Fruit fly (Drosophila melanogaster) whole organism, embryonic: ENCODE measurements around the gene bero.

Experiments
- Abd-B ChIP-seq: fragments of 200-800 bp; sonication (Bioruptor generic); optimal IDR thresholded peaks from 2 replicates; lab custom pipeline; 2018; ENCODE audit warnings: missing biosample characterization, mild to moderate bottlenecking, missing genetic modification characterization, moderate library complexity
- Aef1 ChIP-seq: fragments of 200-800 bp; sonication (Bioruptor generic); IDR thresholded peaks from 3 replicates; pipeline ENCODE4 v1.3.6; 2022; ENCODE audit warnings: missing biosample characterization, missing genetic modification characterization
- CG10274 ChIP-seq: fragments of 200-800 bp; sonication (Bioruptor generic); optimal IDR thresholded peaks from 3 replicates; lab custom pipeline; 2017; ENCODE audit warnings: missing biosample characterization, mild to moderate bottlenecking, missing genetic modification characterization
- CG10431 ChIP-seq: fragments of 200-800 bp; sonication (Bioruptor generic); optimal IDR thresholded peaks from 3 replicates; lab custom pipeline; 2018; ENCODE audit warnings: missing biosample characterization, mild to moderate bottlenecking, missing genetic modification characterization
- CG10979 ChIP-seq: fragments of 200-800 bp; sonication (Bioruptor generic); optimal IDR thresholded peaks from 2 replicates; lab custom pipeline; 2018; ENCODE audit warnings: missing biosample characterization, mild to moderate bottlenecking, missing genetic modification characterization, moderate library complexity
- CG12659 ChIP-seq: fragments of 200-800 bp; sonication (Bioruptor generic); optimal IDR thresholded peaks from 3 replicates; lab custom pipeline; 2017; ENCODE audit warnings: mild to moderate bottlenecking, missing biosample characterization, missing genetic modification reagents, missing genetic modification characterization
- CG12769 ChIP-seq: fragments of 200-800 bp; sonication (Bioruptor generic); optimal IDR thresholded peaks from 2 replicates; lab custom pipeline; 2019; ENCODE audit warnings: missing biosample characterization, mild to moderate bottlenecking, missing genetic modification characterization, moderate library complexity
- CG14441 ChIP-seq: fragments of 200-800 bp; sonication (Bioruptor generic); IDR thresholded peaks from 2 replicates; pipeline ENCODE4 v1.3.6; 2022; ENCODE audit warnings: missing biosample characterization, missing genetic modification characterization
- CG14860 ChIP-seq: fragments of 200-800 bp; sonication (Bioruptor generic); IDR thresholded peaks from 3 replicates; pipeline ENCODE4 v1.3.6; 2022; ENCODE audit warnings: missing biosample characterization, missing genetic modification characterization; ENCODE audit not compliant: partially characterized antibody
- CG1602 ChIP-seq: fragments of 200-800 bp; sonication (Bioruptor generic); optimal IDR thresholded peaks from 3 replicates; lab custom pipeline; 2016; ENCODE audit warnings: missing biosample characterization, missing genetic modification characterization
- CG18476 ChIP-seq: fragments of 200-800 bp; sonication (Bioruptor generic); optimal IDR thresholded peaks from 2 replicates; lab custom pipeline; 2016; ENCODE audit warnings: missing biosample characterization, mild to moderate bottlenecking, missing genetic modification characterization
- CG18619 ChIP-seq: fragments of 200-800 bp; sonication (Bioruptor generic); optimal IDR thresholded peaks from 3 replicates; lab custom pipeline; 2017; ENCODE audit warnings: missing biosample characterization, mild to moderate bottlenecking, missing genetic modification characterization
- CG31365 ChIP-seq: fragments of 200-800 bp; sonication (Bioruptor generic); optimal IDR thresholded peaks from 2 replicates; lab custom pipeline; 2018; ENCODE audit warnings: missing biosample characterization, mild to moderate bottlenecking, missing genetic modification characterization
- CG32767 ChIP-seq: fragments of 200-800 bp; sonication (Bioruptor generic); IDR thresholded peaks from 2 replicates; pipeline ENCODE4 v1.3.6; 2022; ENCODE audit warnings: missing biosample characterization, missing genetic modification characterization
- CG4617 ChIP-seq: fragments of 200-800 bp; sonication (Bioruptor generic); optimal IDR thresholded peaks from 3 replicates; lab custom pipeline; 2016; ENCODE audit warnings: missing biosample characterization, missing genetic modification characterization, borderline replicate concordance
- CG6791 ChIP-seq: fragments of 200-800 bp; sonication (Bioruptor generic); IDR thresholded peaks from 3 replicates; pipeline ENCODE4 v1.3.6; 2022; ENCODE audit warnings: missing biosample characterization, missing genetic modification characterization; ENCODE audit not compliant: partially characterized antibody
- CG6813 ChIP-seq: fragments of 200-800 bp; sonication (Bioruptor generic); optimal IDR thresholded peaks from 2 replicates; lab custom pipeline; 2017; ENCODE audit warnings: missing biosample characterization, missing genetic modification characterization, mild to moderate bottlenecking, moderate library complexity, missing genetic modification reagents
- CG7786 ChIP-seq: fragments of 200-800 bp; sonication (Bioruptor generic); optimal IDR thresholded peaks from 2 replicates; lab custom pipeline; 2016; ENCODE audit warnings: missing biosample characterization, missing genetic modification characterization
- CG8290 ChIP-seq, 3 experiments: fragments of 200-800 bp; sonication (Bioruptor generic); optimal IDR thresholded peaks; 2 replicates each; lab custom pipeline; 2016 to 2019; ENCODE audit warnings: missing biosample characterization in 3 of 3, missing genetic modification characterization in 3 of 3, mild to moderate bottlenecking in 2 of 3, moderate library complexity in 1 of 3
- CG9437 ChIP-seq: fragments of 200-800 bp; sonication (Bioruptor generic); optimal IDR thresholded peaks from 2 replicates; lab custom pipeline; 2018; ENCODE audit warnings: missing biosample characterization, mild to moderate bottlenecking, missing genetic modification characterization
- CG9817 ChIP-seq: fragments of 200-800 bp; sonication (Bioruptor generic); optimal IDR thresholded peaks from 2 replicates; lab custom pipeline; 2018; ENCODE audit warnings: missing biosample characterization, mild to moderate bottlenecking, missing genetic modification characterization, moderate library complexity
- CG9876 ChIP-seq: fragments of 200-800 bp; sonication (Bioruptor generic); optimal IDR thresholded peaks from 2 replicates; lab custom pipeline; 2016; ENCODE audit warnings: missing biosample characterization, missing genetic modification characterization
- CTCF ChIP-seq: fragments of 200-800 bp; sonication (Bioruptor generic); optimal IDR thresholded peaks from 2 replicates; lab custom pipeline; 2017; ENCODE audit warnings: missing biosample characterization, mild to moderate bottlenecking, missing genetic modification characterization, moderate library complexity
- Camta ChIP-seq: fragments of 200-800 bp; sonication (Bioruptor generic); optimal IDR thresholded peaks from 2 replicates; lab custom pipeline; 2016; ENCODE audit warnings: missing biosample characterization, missing genetic modification characterization
- Doc3 ChIP-seq: fragments of 200-800 bp; sonication (Bioruptor generic); IDR thresholded peaks from 3 replicates; pipeline ENCODE4 v1.3.6; 2022; ENCODE audit warnings: missing biosample characterization, missing genetic modification characterization; ENCODE audit not compliant: partially characterized antibody
- E2f1 ChIP-seq: fragments of 200-800 bp; sonication (Bioruptor generic); IDR thresholded peaks from 2 replicates; pipeline ENCODE4 v1.3.6; 2022; ENCODE audit warnings: missing biosample characterization, missing genetic modification characterization
- Gsc ChIP-seq: fragments of 200-800 bp; sonication (Bioruptor generic); IDR thresholded peaks from 2 replicates; pipeline ENCODE4 v1.3.6; 2022; ENCODE audit warnings: missing biosample characterization, missing genetic modification characterization
- HLH4C ChIP-seq: fragments of 200-800 bp; sonication (Bioruptor generic); IDR thresholded peaks from 3 replicates; pipeline ENCODE4 v1.3.6; 2022; ENCODE audit warnings: missing biosample characterization, missing genetic modification characterization; ENCODE audit not compliant: partially characterized antibody
- Hr78 ChIP-seq, 2 experiments: fragments of 200-800 bp in 1 of 2; fragments of >200 bp in 1 of 2; sonication (Bioruptor generic) in 1 of 2; optimal IDR thresholded peaks; 2 replicates each; lab custom pipeline; 2017 to 2019; ENCODE audit warnings: missing biosample characterization in 2 of 2, missing genetic modification characterization in 2 of 2, mild to moderate bottlenecking in 1 of 2, moderate library complexity in 1 of 2
- Scr ChIP-seq: fragments of 200-800 bp; sonication (Bioruptor generic); IDR thresholded peaks from 2 replicates; pipeline ENCODE4 v1.3.6; 2022; ENCODE audit warnings: missing biosample characterization, missing genetic modification characterization; ENCODE audit not compliant: partially characterized antibody
- al ChIP-seq: fragments of 200-800 bp; sonication (Bioruptor generic); IDR thresholded peaks from 2 replicates; pipeline ENCODE4 v1.3.6; 2022; ENCODE audit warnings: missing biosample characterization, missing genetic modification characterization
- bsh ChIP-seq, 2 experiments: fragments of 200-800 bp; sonication (Bioruptor generic); optimal IDR thresholded peaks; 2 replicates each; lab custom pipeline; 2017 to 2018; ENCODE audit warnings: mild to moderate bottlenecking in 2 of 2, missing biosample characterization in 2 of 2, missing genetic modification characterization in 2 of 2, moderate library complexity in 1 of 2
- cato ChIP-seq: fragments of 200-800 bp; sonication (Bioruptor generic); optimal IDR thresholded peaks from 2 replicates; lab custom pipeline; 2016; ENCODE audit warnings: missing biosample characterization, missing genetic modification characterization, borderline replicate concordance
- crol ChIP-seq: fragments of 200-800 bp; sonication (Bioruptor generic); IDR thresholded peaks from 2 replicates; pipeline ENCODE4 v1.3.6; 2022; ENCODE audit warnings: missing biosample characterization, missing genetic modification characterization
- danr ChIP-seq: fragments of 200-800 bp; sonication (Bioruptor generic); IDR thresholded peaks from 2 replicates; pipeline ENCODE4 v1.3.6; 2022; ENCODE audit warnings: missing biosample characterization, missing genetic modification characterization
- fd102C ChIP-seq: fragments of 200-800 bp; sonication (Bioruptor generic); optimal IDR thresholded peaks from 2 replicates; lab custom pipeline; 2018; ENCODE audit warnings: missing biosample characterization, mild to moderate bottlenecking, missing genetic modification characterization, moderate library complexity
- grau ChIP-seq: fragments of 200-800 bp; optimal IDR thresholded peaks from 3 replicates; lab custom pipeline; 2019; ENCODE audit warnings: missing biosample characterization, mild to moderate bottlenecking, missing genetic modification characterization, moderate library complexity
- hbn ChIP-seq: fragments of 200-800 bp; sonication (Bioruptor generic); IDR thresholded peaks from 2 replicates; pipeline ENCODE4 v1.3.6; 2022; ENCODE audit warnings: missing biosample characterization, missing genetic modification characterization; ENCODE audit not compliant: partially characterized antibody
- nau ChIP-seq: fragments of 200-800 bp; sonication (Bioruptor generic); optimal IDR thresholded peaks from 3 replicates; lab custom pipeline; 2017; ENCODE audit warnings: missing biosample characterization, mild to moderate bottlenecking, missing genetic modification characterization, missing genetic modification reagents
- nerfin-1 ChIP-seq: fragments of 200-800 bp; sonication (Bioruptor generic); optimal IDR thresholded peaks from 3 replicates; lab custom pipeline; 2019; ENCODE audit warnings: missing biosample characterization, mild to moderate bottlenecking, missing genetic modification characterization, moderate library complexity
- psq ChIP-seq: fragments of 200-800 bp; sonication (Bioruptor generic); optimal IDR thresholded peaks from 2 replicates; lab custom pipeline; 2017; ENCODE audit warnings: missing biosample characterization, missing genetic modification characterization
- sens ChIP-seq: fragments of 200-800 bp; sonication (Bioruptor generic); peaks from one replicate; lab custom pipeline; 2016; ENCODE audit warnings: missing biosample characterization, missing genetic modification characterization
- sens-2 ChIP-seq: fragments of 200-800 bp; sonication (Bioruptor generic); IDR thresholded peaks from 2 replicates; pipeline ENCODE4 v1.3.6; 2022; ENCODE audit warnings: missing biosample characterization, missing genetic modification characterization
- seq ChIP-seq: fragments of 200-800 bp; sonication (Bioruptor generic); IDR thresholded peaks from 2 replicates; pipeline ENCODE4 v1.3.6; 2022; ENCODE audit warnings: missing biosample characterization, missing genetic modification characterization
- sisA ChIP-seq: fragments of 200-800 bp; sonication (Bioruptor generic); IDR thresholded peaks from 2 replicates; pipeline ENCODE4 v1.3.6; 2022; ENCODE audit warnings: missing biosample characterization, missing genetic modification characterization
- slou ChIP-seq: fragments of 200-800 bp; sonication (Bioruptor generic); optimal IDR thresholded peaks from 3 replicates; lab custom pipeline; 2016; ENCODE audit warnings: missing biosample characterization, missing genetic modification characterization
- ssp ChIP-seq: fragments of 200-800 bp; sonication (Bioruptor generic); IDR thresholded peaks from 2 replicates; pipeline ENCODE4 v1.3.6; 2022; ENCODE audit warnings: missing biosample characterization, missing genetic modification characterization
- trh ChIP-seq: fragments of 200-800 bp; sonication (Bioruptor generic); optimal IDR thresholded peaks from 2 replicates; lab custom pipeline; 2016; ENCODE audit warnings: missing biosample characterization, missing genetic modification characterization
- ttk ChIP-seq: fragments of 200-800 bp; sonication (Bioruptor generic); IDR thresholded peaks from 2 replicates; pipeline ENCODE4 v2.1.2; 2022; ENCODE audit warnings: missing biosample characterization, missing genetic modification characterization

Gene bero

dm6 chr2L:20811039-20811652 is 47.3 kb upstream of the bero start (continued):
- TF ChIP-seq sens (GFP tag; lab: Kevin White, UChicago) (peak; percentile 72), Doc3 (GFP tag; lab: Robert Waterston, UW) (no peak), Abd-B (GFP tag; lab: Kevin White, UChicago) (no peak), CG1602 (GFP tag; lab: Kevin White, UChicago) (peak; percentile 21), CG31365 (tag; lab: Kevin White, UChicago) (no peak), trh (GFP tag; lab: Kevin White, UChicago) (no peak), psq (GFP tag; lab: Kevin White, UChicago) (no peak), al (GFP tag; lab: Robert Waterston, UW) (no peak), ttk (GFP tag; lab: Robert Waterston, UW) (peak; percentile 44; the same call in 1 of the 2 replicates), danr (GFP tag; lab: Robert Waterston, UW) (no peak), seq (peak; percentile 26; the same call in 1 of the 2 replicates), CG10274 (GFP tag; lab: Kevin White, UChicago) (peak; percentile 9), sens-2 (no peak), CG10979 (peak; percentile 29), Camta (peak; percentile 9), nau (GFP tag; lab: Kevin White, UChicago) (peak; percentile 18), sisA (GFP tag; lab: Robert Waterston, UW) (peak; percentile 50; the same call in 1 of the 2 replicates), CG10431 (GFP tag; lab: Kevin White, UChicago) (no peak), E2f1 (GFP tag; lab: Robert Waterston, UW) (peak; percentile 55; the same call in 1 of the 2 replicates), HLH4C (no peak), CG14441 (GFP tag; lab: Robert Waterston, UW) (peak; percentile 62), CG9817 (peak; percentile 24), fd102C (no peak), CG12769 (tag; lab: Kevin White, UChicago) (peak; percentile 19), grau (peak; percentile 62), crol (GFP tag; lab: Robert Waterston, UW) (peak; percentile 82), Gsc (GFP tag; lab: Robert Waterston, UW) (no peak), Aef1 (GFP tag; lab: Robert Waterston, UW) (0 out of 3 replicates have a peak, but pooled peaks have one; percentile 20), nerfin-1 (no peak), hbn (no peak), slou (GFP tag; lab: Kevin White, UChicago) (no peak), ssp (no peak), CG8290 (GFP tag; optimal IDR thresholded peaks at IDR 0.05; lab: Kevin White, UChicago) (no peak), CG8290 (tag; optimal IDR thresholded peaks at IDR 0.05; lab: Kevin White, UChicago) (no peak), CG6791 (GFP tag; lab: Robert Waterston, UW) (no peak), CG14860 (no peak), Scr (GFP tag; lab: Robert Waterston, UW) (no peak), CG12659 (GFP tag; lab: Kevin White, UChicago) (peak; percentile 42), CG9876 (GFP tag; lab: Kevin White, UChicago) (no peak), CG4617 (GFP tag; lab: Kevin White, UChicago) (no peak), bsh (GFP tag; optimal IDR thresholded peaks at IDR 0.05; lab: Kevin White, UChicago) (peak; percentile 59 to 62), CG7786 (GFP tag; lab: Kevin White, UChicago) (no peak), cato (GFP tag; lab: Kevin White, UChicago) (peak; percentile 2), CG32767 (no peak; the same call in none of the 2 replicates), CG18476 (GFP tag; lab: Kevin White, UChicago) (peak; percentile 25), Hr78 (GFP tag; optimal IDR thresholded peaks at IDR 0.05; lab: Kevin White, UChicago) (peak in 1 of 2 experiments; percentile 50), CG9437 (GFP tag; lab: Kevin White, UChicago) (peak; percentile 38), CG6813 (GFP tag; lab: Kevin White, UChicago) (peak; percentile 31), CG18619 (GFP tag; lab: Kevin White, UChicago) (no peak), CTCF (no peak)
